Worm (Caenorhabditis elegans): ENCODE data around the gene K09C4.2.

ce11 chrX:3260509-3260908, 35.8 kb upstream of the K09C4.2 start, which contains the start of gene lbp-2:
- TF ChIP-seq hmbx-1 (tag; optimal IDR thresholded peaks at IDR 0.05) (no peak), tbx-37 (GFP tag; conservative IDR thresholded peaks at IDR 0.05) (no peak), aly-1 (tag; optimal IDR thresholded peaks at IDR 0.05) (no peak), flt-1 (GFP tag; IDR thresholded peaks at IDR 0.05) (no peak)

All from whole organism, early embryonic.